Worm (Caenorhabditis elegans) whole organism, midembryonic: ENCODE results near the gene ftn-1.

Experiments used
- cog-1 ChIP-seq: sonication (generic microtip); optimal IDR thresholded peaks from 2 replicates; lab custom pipeline; 2016; ENCODE audit warnings: missing genetic modification characterization, missing compliant biosample characterization
- flt-1 ChIP-seq: fragments of 200-800 bp; sonication (Bioruptor generic); IDR thresholded peaks from 2 replicates; pipeline ENCODE4 v1.3.6; 2022; ENCODE audit warnings: missing genetic modification characterization, missing compliant biosample characterization
- med-1 ChIP-seq: sonication (generic microtip); optimal IDR thresholded peaks from 2 replicates; lab custom pipeline; 2017; ENCODE audit warnings: missing genetic modification characterization, mild to moderate bottlenecking, missing compliant biosample characterization, antibody characterized with exemption, missing genetic modification reagents; ENCODE audit not compliant: insufficient read depth
- tab-1 ChIP-seq: fragments of 200-800 bp; sonication (Bioruptor generic); IDR thresholded peaks from 2 replicates; pipeline ENCODE4 v1.3.6; 2022; ENCODE audit warnings: missing genetic modification characterization, missing compliant biosample characterization
- ztf-23 ChIP-seq: fragments of 200-800 bp; sonication (Bioruptor generic); IDR thresholded peaks from 2 replicates; pipeline ENCODE4 v1.3.6; 2022; ENCODE audit warnings: missing genetic modification reagents, missing genetic modification characterization, missing compliant biosample characterization

- no peak for TF ChIP-seq cog-1
- no peak for TF ChIP-seq tab-1
- TF ChIP-seq flt-1 (GFP tag; lab: Robert Waterston, UW) = no peak
- no peak for TF ChIP-seq ztf-23 (GFP tag; lab: Robert Waterston, UW)
- TF ChIP-seq med-1 (GFP tag; lab: Kevin White, UChicago) = no peak
These were observed 8.5 kb upstream of the ftn-1 start for ce11 chrV:7555875-7556274.
